Worm (Caenorhabditis elegans): ENCODE results near the gene teg-1.
A peak's percentile ranks its signal among the peaks of the same experiment; 100 is the strongest.

teg-1 gene

DNA sequence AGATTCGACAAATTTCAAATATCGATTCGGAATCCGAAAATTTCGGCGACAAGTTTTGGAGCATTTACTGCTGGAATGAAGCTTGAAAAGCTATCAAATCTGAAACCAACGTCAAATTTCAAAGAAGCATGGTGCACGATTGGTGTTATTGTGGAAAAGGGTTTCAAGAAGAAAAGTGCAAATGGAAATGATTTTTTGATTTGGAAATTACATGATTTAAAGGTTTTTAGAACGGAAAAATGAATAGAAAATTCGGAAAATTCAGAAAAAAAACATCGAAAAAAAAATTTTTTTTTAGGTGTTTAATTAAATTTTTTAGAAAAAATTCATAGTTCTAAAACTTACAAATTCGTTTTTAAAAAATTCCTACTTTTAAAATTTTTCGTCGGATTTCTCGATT, at the start of gene teg-1:
Gene teg-1, minus strand, starts transcription at position 101 of the 400 bp plus-strand sequence.
- no peak for TF ChIP-seq hnd-1 (tag; optimal IDR thresholded peaks at IDR 0.05)

DNA sequence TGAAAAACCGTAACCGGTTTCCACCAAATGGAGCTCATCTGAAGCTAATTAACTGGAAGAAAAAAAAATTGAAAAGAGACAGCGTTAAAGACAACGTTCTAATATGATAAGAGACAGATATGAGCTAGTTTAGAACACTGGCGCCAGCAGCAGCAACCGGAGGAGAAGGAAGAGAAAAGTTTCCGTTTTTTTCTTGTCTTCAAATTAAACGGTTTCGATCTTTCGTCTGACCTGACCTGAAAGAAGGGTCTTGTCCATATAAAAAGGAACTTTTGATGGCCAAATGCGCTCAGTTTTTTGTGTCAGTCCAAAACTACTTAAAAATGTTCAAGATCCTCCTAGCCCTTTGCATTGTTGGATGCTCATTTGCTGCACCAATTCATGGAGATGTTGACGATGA, 48.4 kb upstream of the teg-1 start, which contains the start of gene T28D6.3:
Gene T28D6.3, plus strand, starts transcription at position 301 of the 400 bp plus-strand sequence.
- no peak for TF ChIP-seq tra-4 (tag; optimal IDR thresholded peaks at IDR 0.05)
- TF ChIP-seq flt-1 (GFP tag; IDR thresholded peaks at IDR 0.05): no peak
- TF ChIP-seq B0310.2 (tag; optimal IDR thresholded peaks at IDR 0.05): no peak
- no peak for TF ChIP-seq ama-1 (optimal IDR thresholded peaks at IDR 0.05)

DNA sequence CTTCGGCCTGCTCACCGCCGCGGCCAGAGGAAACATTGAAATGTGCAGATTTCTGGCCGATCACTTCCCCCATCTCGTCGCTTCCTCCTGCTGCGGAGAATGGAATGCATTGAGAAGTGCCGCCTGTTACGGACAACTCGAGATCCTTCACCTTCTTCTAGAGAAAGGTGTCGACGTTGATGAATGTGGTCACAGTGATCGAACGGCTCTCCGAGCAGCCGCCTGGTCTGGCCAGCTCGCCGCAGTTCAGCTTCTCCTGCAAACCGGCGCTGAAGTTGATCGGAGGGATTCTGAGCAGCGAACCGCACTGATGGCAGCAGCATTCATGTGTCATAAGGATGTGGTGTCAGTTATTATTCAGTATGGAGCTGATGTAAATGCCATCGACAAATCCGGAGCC, 44.9 kb upstream of the teg-1 start:
- TF ChIP-seq pes-1 (GFP tag; IDR thresholded peaks at IDR 0.05) (no peak), ets-7 (tag; optimal IDR thresholded peaks at IDR 0.05) (no peak), ceh-36 (tag; optimal IDR thresholded peaks at IDR 0.05) (no peak), ceh-13 (GFP tag; optimal IDR thresholded peaks at IDR 0.05) (no peak), hmg-4 (GFP tag; optimal IDR thresholded peaks at IDR 0.05) (peak; percentile 15)

DNA sequence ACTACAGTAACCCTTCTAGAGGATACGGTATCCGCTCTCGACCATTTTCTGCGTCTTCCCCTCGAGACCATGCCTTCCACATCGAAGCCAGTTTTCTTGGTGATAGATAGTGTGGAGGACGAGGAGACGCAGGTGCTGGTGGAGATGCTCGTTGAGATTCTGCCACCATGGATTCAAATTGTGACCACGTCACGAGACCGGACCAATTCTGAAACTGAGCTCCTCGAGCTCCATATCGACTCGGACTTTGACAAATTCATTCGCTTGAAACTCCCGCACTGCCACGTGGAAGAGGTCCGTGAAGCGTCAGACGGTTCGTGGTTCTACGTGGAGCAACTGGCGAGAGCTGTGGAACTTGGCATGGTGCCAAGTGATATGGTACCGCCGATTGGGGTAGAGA, 43.4 kb upstream of the teg-1 start:
- TF ChIP-seq ceh-36 (tag; optimal IDR thresholded peaks at IDR 0.05) (no peak), hmg-4 (GFP tag; optimal IDR thresholded peaks at IDR 0.05) (no peak), tra-4 (tag; optimal IDR thresholded peaks at IDR 0.05) (no peak), ets-7 (tag; optimal IDR thresholded peaks at IDR 0.05) (no peak), tbx-11 (GFP tag; IDR thresholded peaks at IDR 0.05) (no peak), B0310.2 (tag; optimal IDR thresholded peaks at IDR 0.05) (no peak), hnd-1 (tag; optimal IDR thresholded peaks at IDR 0.05) (no peak), scrt-1 (GFP tag; IDR thresholded peaks at IDR 0.05) (no peak), ama-1 (optimal IDR thresholded peaks at IDR 0.05) (no peak), tbx-37 (GFP tag; conservative IDR thresholded peaks at IDR 0.05) (no peak), aly-1 (tag; optimal IDR thresholded peaks at IDR 0.05) (no peak), ceh-13 (GFP tag; optimal IDR thresholded peaks at IDR 0.05) (no peak), flt-1 (GFP tag; IDR thresholded peaks at IDR 0.05) (no peak), hmbx-1 (tag; optimal IDR thresholded peaks at IDR 0.05) (no peak), pes-1 (GFP tag; IDR thresholded peaks at IDR 0.05) (no peak), sea-1 (GFP tag; conservative IDR thresholded peaks at IDR 0.05) (no peak)

DNA sequence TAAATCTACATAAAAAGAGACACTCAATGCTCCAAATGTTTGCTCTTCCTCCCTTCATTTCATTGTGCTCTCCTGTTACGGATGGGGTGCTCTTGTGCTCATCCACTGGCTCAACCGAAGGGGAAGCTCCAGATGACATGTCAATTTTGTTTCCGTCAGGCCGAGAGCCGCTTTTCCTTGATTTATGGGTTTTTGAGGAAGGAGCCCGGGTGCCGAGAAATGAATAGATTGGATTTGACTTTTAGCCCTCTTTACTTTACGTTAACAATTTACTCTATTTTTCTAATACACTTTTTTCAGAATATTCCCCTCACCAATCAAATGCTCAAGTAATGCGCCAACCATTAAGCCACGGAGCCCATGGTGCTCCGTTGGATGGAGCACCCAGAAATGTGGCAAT, 42.1 kb upstream of the teg-1 start, which contains the start of gene T28D6.4:
Gene T28D6.4, plus strand, starts transcription at position 301 of the 400 bp plus-strand sequence.
- no peak for TF ChIP-seq sea-1 (GFP tag; conservative IDR thresholded peaks at IDR 0.05)
- no peak for TF ChIP-seq flt-1 (GFP tag; IDR thresholded peaks at IDR 0.05)
- TF ChIP-seq B0310.2 (tag; optimal IDR thresholded peaks at IDR 0.05): no peak
- TF ChIP-seq aly-1 (tag; optimal IDR thresholded peaks at IDR 0.05): no peak
- TF ChIP-seq scrt-1 (GFP tag; IDR thresholded peaks at IDR 0.05): no peak

ce11 chrIII:11359422-11359821, 41.4 kb upstream of the teg-1 start:
- no peak for TF ChIP-seq F13C5.2 (tag; optimal IDR thresholded peaks at IDR 0.05)
- no peak for TF ChIP-seq ets-7 (tag; optimal IDR thresholded peaks at IDR 0.05)
- TF ChIP-seq ceh-36 (tag; optimal IDR thresholded peaks at IDR 0.05): no peak
- TF ChIP-seq ama-1 (optimal IDR thresholded peaks at IDR 0.05): no peak
- no peak for TF ChIP-seq aly-1 (tag; optimal IDR thresholded peaks at IDR 0.05)
- no peak for TF ChIP-seq hnd-1 (tag; optimal IDR thresholded peaks at IDR 0.05)
- no peak for TF ChIP-seq flt-1 (GFP tag; IDR thresholded peaks at IDR 0.05)
- no peak for TF ChIP-seq tbx-37 (GFP tag; conservative IDR thresholded peaks at IDR 0.05)
- TF ChIP-seq tra-4 (tag; optimal IDR thresholded peaks at IDR 0.05): no peak
- TF ChIP-seq hmbx-1 (tag; optimal IDR thresholded peaks at IDR 0.05): no peak
- TF ChIP-seq tbx-11 (GFP tag; IDR thresholded peaks at IDR 0.05): no peak
- TF ChIP-seq ceh-13 (GFP tag; optimal IDR thresholded peaks at IDR 0.05): no peak
- TF ChIP-seq hmg-4 (GFP tag; optimal IDR thresholded peaks at IDR 0.05): no peak
- TF ChIP-seq scrt-1 (GFP tag; IDR thresholded peaks at IDR 0.05): no peak
- no peak for TF ChIP-seq B0310.2 (tag; optimal IDR thresholded peaks at IDR 0.05)
- TF ChIP-seq pes-1 (GFP tag; IDR thresholded peaks at IDR 0.05): no peak
- no peak for TF ChIP-seq sea-1 (GFP tag; conservative IDR thresholded peaks at IDR 0.05)

DNA sequence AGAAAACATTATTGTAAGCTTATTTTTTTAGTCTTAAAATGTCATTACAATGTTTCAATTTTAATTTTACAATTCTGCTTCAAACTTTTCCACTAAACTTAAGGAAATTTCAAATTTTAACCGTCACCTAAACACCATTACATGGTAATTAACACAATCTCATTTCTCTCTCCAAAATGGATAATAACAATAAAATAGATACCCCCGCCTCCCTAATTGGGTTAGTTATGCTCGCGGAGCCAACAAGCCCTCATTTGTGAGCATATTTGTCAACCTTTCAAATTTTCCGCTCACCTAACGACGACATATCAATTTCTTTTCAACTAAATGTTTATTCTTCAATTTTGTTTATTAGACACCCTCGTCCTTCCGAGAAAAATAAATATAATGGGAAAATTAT, 40.2 kb upstream of the teg-1 start:
- no peak for TF ChIP-seq ceh-36 (tag; optimal IDR thresholded peaks at IDR 0.05)
- TF ChIP-seq F13C5.2 (tag; optimal IDR thresholded peaks at IDR 0.05): no peak
- TF ChIP-seq tbx-37 (GFP tag; conservative IDR thresholded peaks at IDR 0.05): no peak
- no peak for TF ChIP-seq tbx-11 (GFP tag; IDR thresholded peaks at IDR 0.05)
- TF ChIP-seq ceh-13 (GFP tag; optimal IDR thresholded peaks at IDR 0.05): no peak
- no peak for TF ChIP-seq aly-1 (tag; optimal IDR thresholded peaks at IDR 0.05)
- TF ChIP-seq scrt-1 (GFP tag; IDR thresholded peaks at IDR 0.05): no peak
- TF ChIP-seq sea-1 (GFP tag; conservative IDR thresholded peaks at IDR 0.05): no peak
- TF ChIP-seq hnd-1 (tag; optimal IDR thresholded peaks at IDR 0.05): no peak
- TF ChIP-seq tra-4 (tag; optimal IDR thresholded peaks at IDR 0.05): no peak
- TF ChIP-seq B0310.2 (tag; optimal IDR thresholded peaks at IDR 0.05): no peak
- no peak for TF ChIP-seq hmbx-1 (tag; optimal IDR thresholded peaks at IDR 0.05)
- no peak for TF ChIP-seq ama-1 (optimal IDR thresholded peaks at IDR 0.05)
- TF ChIP-seq flt-1 (GFP tag; IDR thresholded peaks at IDR 0.05): no peak
- TF ChIP-seq ets-7 (tag; optimal IDR thresholded peaks at IDR 0.05): no peak
- TF ChIP-seq pes-1 (GFP tag; IDR thresholded peaks at IDR 0.05): no peak
- no peak for TF ChIP-seq hmg-4 (GFP tag; optimal IDR thresholded peaks at IDR 0.05)

DNA sequence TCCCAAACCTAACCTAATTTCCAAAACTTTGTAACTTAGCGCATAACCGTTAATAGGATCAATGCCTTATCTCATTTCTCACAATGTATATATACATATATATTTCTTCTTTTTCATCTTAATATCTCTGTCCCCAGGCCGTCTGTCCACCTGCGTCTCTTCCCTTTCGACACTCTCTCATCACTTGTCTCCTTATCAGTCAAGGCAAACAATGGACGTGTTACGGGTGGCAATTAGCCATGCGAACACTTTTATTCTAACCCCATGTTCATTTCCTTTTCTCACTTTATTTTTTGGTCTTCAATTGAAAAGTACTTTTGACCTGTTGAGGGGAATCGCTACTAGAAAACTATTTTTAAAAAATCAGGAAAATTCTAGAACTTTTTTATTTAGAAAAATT, 39.4 kb upstream of the teg-1 start:
- TF ChIP-seq tbx-37 (GFP tag; conservative IDR thresholded peaks at IDR 0.05) (no peak), aly-1 (tag; optimal IDR thresholded peaks at IDR 0.05) (no peak), hnd-1 (tag; optimal IDR thresholded peaks at IDR 0.05) (no peak), tra-4 (tag; optimal IDR thresholded peaks at IDR 0.05) (no peak), tbx-11 (GFP tag; IDR thresholded peaks at IDR 0.05) (no peak), scrt-1 (GFP tag; IDR thresholded peaks at IDR 0.05) (no peak), pes-1 (GFP tag; IDR thresholded peaks at IDR 0.05) (no peak), ets-7 (tag; optimal IDR thresholded peaks at IDR 0.05) (no peak), ceh-13 (GFP tag; optimal IDR thresholded peaks at IDR 0.05) (no peak), flt-1 (GFP tag; IDR thresholded peaks at IDR 0.05) (no peak), F13C5.2 (tag; optimal IDR thresholded peaks at IDR 0.05) (no peak), ceh-36 (tag; optimal IDR thresholded peaks at IDR 0.05) (no peak), ama-1 (optimal IDR thresholded peaks at IDR 0.05) (no peak), hmg-4 (GFP tag; optimal IDR thresholded peaks at IDR 0.05) (no peak), B0310.2 (tag; optimal IDR thresholded peaks at IDR 0.05) (no peak), hmbx-1 (tag; optimal IDR thresholded peaks at IDR 0.05) (no peak), sea-1 (GFP tag; conservative IDR thresholded peaks at IDR 0.05) (no peak)

Measured in whole organism, early embryonic.